Worm (Caenorhabditis elegans) whole organism, young adult: ENCODE data around the gene ttn-1.

ENCODE experiments used
- him-1 ChIP-seq: sonication (generic microtip); optimal IDR thresholded peaks from 2 replicates; lab custom pipeline; 2016; ENCODE audit warnings: missing genotype, missing genetic modification reagents, missing genetic modification characterization, missing compliant biosample characterization
- snpc-3.4 ChIP-seq: sonication (generic microtip); optimal IDR thresholded peaks from 2 replicates; lab custom pipeline; 2017; ENCODE audit warnings: missing genetic modification characterization, mild to moderate bottlenecking, missing compliant biosample characterization, antibody characterized with exemption, moderate library complexity, missing genotype, missing genetic modification reagents
- unc-62 ChIP-seq: fragments of 150-350 bp; optimal IDR thresholded peaks from 2 replicates; lab custom pipeline; 2014; ENCODE audit warnings: missing biosample characterization, missing genetic modification reagents, missing genetic modification characterization

DNA sequence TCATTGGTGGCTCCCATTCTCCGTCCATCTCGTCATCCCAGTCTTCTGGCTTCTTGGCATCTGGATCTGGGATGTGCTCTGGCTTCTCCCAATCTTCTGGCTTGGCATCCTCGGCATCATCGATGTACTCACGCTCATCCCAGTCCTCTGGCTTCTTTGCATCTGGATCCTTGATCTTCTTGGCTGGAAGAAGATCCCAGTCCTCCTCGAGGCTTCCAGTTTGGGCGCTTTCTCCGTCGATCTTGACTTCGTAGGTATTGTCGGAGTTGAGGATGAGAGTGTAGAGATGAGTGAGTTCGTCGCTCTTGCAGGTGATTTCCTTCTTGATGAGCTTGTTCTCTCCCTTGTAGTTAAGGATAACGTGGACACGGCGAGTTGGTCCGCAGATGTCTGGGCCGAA lies 102.8 kb downstream of the ttn-1 start:
- TF ChIP-seq snpc-3.4 (no peak), unc-62 (no peak), him-1 (no peak)
